Fruit fly (Drosophila melanogaster): Measurements from ENCODE around the gene CG5126.
A peak's percentile ranks its signal among the peaks of the same experiment; 100 is the strongest.

CG5126 gene

DNA sequence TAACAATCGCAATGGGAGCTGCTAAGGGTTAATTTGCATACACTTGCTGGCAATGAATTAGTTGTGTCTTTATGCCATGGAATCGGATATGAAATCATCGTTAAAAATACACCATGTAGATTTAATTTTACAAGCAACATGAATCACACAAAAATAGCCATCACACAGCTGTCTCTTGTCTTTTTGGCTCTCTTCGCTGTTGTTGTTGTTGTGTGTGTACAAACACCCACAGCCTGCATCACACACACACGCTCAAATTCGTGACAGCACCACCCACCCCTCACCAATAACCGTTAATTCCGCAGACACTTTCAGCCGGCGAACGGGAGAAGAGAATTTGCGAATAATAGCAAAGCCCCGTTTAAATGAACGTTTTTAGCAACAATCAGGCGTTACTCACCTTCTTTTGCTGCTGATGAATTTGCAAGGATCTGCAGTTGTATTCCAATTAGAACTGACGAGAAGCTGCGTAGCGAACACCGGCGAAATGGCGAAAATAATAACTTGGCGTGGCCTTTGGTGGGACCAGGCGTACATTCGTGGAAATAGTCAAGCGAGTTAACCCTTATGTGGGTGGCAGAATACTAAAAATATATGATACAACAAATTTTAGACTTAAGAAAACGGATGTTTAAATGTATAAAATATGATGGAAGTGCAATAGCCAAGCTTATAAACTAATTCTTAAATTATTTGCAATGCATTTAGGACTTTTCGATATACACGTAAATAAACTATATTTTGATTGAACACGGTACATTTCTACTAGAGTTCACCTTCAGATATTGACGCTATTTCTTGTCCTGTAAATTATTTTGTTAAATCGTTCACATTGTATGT lies 25.9 kb downstream of the CG5126 start, which contains the start of gene capt (continued):
- TF ChIP-seq Fer2 (tag; optimal IDR thresholded peaks at IDR 0.05), result no peak
- peak; percentile 44 for TF ChIP-seq gcm (GFP tag; optimal IDR thresholded peaks at IDR 0.05)
- no peak for TF ChIP-seq CG11085 (GFP tag; IDR thresholded peaks at IDR 0.05)
- no peak for TF ChIP-seq CG11560 (tag; IDR thresholded peaks at IDR 0.05)
- peak; percentile 61; the same call in 1 of the 3 replicates for TF ChIP-seq dysf (GFP tag; IDR thresholded peaks at IDR 0.05)
- peak; percentile 51 for TF ChIP-seq MESR4 (GFP tag; optimal IDR thresholded peaks at IDR 0.05)
- TF ChIP-seq bowl (GFP tag; IDR thresholded peaks at IDR 0.05), result no peak
- TF ChIP-seq CG1647 (GFP tag; optimal IDR thresholded peaks at IDR 0.05), result no peak
- TF ChIP-seq Taf1 (GFP tag; IDR thresholded peaks at IDR 0.05), result peak; percentile 53; the same call in 1 of the 2 replicates
- peak; percentile 26 for TF ChIP-seq CG11723 (GFP tag; optimal IDR thresholded peaks at IDR 0.05)
- no peak for TF ChIP-seq Usf (GFP tag; optimal IDR thresholded peaks at IDR 0.05)
- no peak for TF ChIP-seq MTF-1 (GFP tag; optimal IDR thresholded peaks at IDR 0.05; ENCODE audit: borderline replicate concordance)
- no peak for TF ChIP-seq usp (GFP tag; optimal IDR thresholded peaks at IDR 0.05)
- TF ChIP-seq CG13775 (GFP tag; optimal IDR thresholded peaks at IDR 0.05), result peak; percentile 45
- peak; percentile 39; the same call in 1 of the 2 replicates for TF ChIP-seq CG7372 (GFP tag; IDR thresholded peaks at IDR 0.05)
- peak; percentile 54 for TF ChIP-seq Sin3A (optimal IDR thresholded peaks at IDR 0.05)
- TF ChIP-seq CG10267 (tag; optimal IDR thresholded peaks at IDR 0.05), result peak; percentile 21
- TF ChIP-seq crol (GFP tag; IDR thresholded peaks at IDR 0.05), result peak; percentile 90
- TF ChIP-seq gro (GFP tag; optimal IDR thresholded peaks at IDR 0.05), result peak; percentile 3
- TF ChIP-seq CG1792 (GFP tag; optimal IDR thresholded peaks at IDR 0.05), result no peak
- TF ChIP-seq gcm2 (GFP tag; optimal IDR thresholded peaks at IDR 0.05), result no peak
- peak; percentile 68 for TF ChIP-seq CG6689 (GFP tag; IDR thresholded peaks at IDR 0.05)
- TF ChIP-seq mirr (GFP tag; optimal IDR thresholded peaks at IDR 0.05), result no peak
- TF ChIP-seq org-1 (GFP tag; optimal IDR thresholded peaks at IDR 0.05), result no peak
- TF ChIP-seq HLH54F (GFP tag; optimal IDR thresholded peaks at IDR 0.05), result peak; percentile 16
- TF ChIP-seq CG17361 (GFP tag; IDR thresholded peaks at IDR 0.05), result peak; percentile 58; the same call in 2 of the 3 replicates
- TF ChIP-seq her (GFP tag; optimal IDR thresholded peaks at IDR 0.05), result peak; percentile 2
- peak; percentile 45; the same call in 1 of the 2 replicates for TF ChIP-seq NFAT (GFP tag; IDR thresholded peaks at IDR 0.05)
- peak; percentile 84 for TF ChIP-seq Med (GFP tag)
- TF ChIP-seq aop (GFP tag; IDR thresholded peaks at IDR 0.05), result 0 out of 2 replicates have a peak, but pooled peaks have one; percentile 8
- peak; percentile 95 for TF ChIP-seq CG34422 (GFP tag; IDR thresholded peaks at IDR 0.05)
- peak; percentile 45 for TF ChIP-seq CG9817 (tag; optimal IDR thresholded peaks at IDR 0.05)
- TF ChIP-seq CG10321 (GFP tag; IDR thresholded peaks at IDR 0.05), result 0 out of 2 replicates have a peak, but pooled peaks have one; percentile 9
- TF ChIP-seq Aef1 (GFP tag; IDR thresholded peaks at IDR 0.05), result peak; percentile 42; the same call in 1 of the 3 replicates
- TF ChIP-seq CG15514 (GFP tag; optimal IDR thresholded peaks at IDR 0.05), result peak; percentile 50
- TF ChIP-seq Xbp1 (GFP tag; optimal IDR thresholded peaks at IDR 0.05), result peak; percentile 44
- no peak for TF ChIP-seq eyg (GFP tag; optimal IDR thresholded peaks at IDR 0.05)
- peak; percentile 81 for TF ChIP-seq CG9932 (GFP tag; IDR thresholded peaks at IDR 0.05)
- peak; percentile 2 for TF ChIP-seq unpg (GFP tag; optimal IDR thresholded peaks at IDR 0.05)
- TF ChIP-seq CG12155 (GFP tag; optimal IDR thresholded peaks at IDR 0.05), result peak; percentile 72
- TF ChIP-seq CG30403 (GFP tag; optimal IDR thresholded peaks at IDR 0.05), result peak; percentile 55
- TF ChIP-seq CG17385 (GFP tag; optimal IDR thresholded peaks at IDR 0.05), result peak; percentile 10
- peak; percentile 19; the same call in 1 of the 2 replicates for TF ChIP-seq CG13287 (GFP tag; IDR thresholded peaks at IDR 0.05; ENCODE audit: partially characterized antibody)
- no peak for TF ChIP-seq hbn (GFP tag; IDR thresholded peaks at IDR 0.05; ENCODE audit: partially characterized antibody)
- TF ChIP-seq pzg (GFP tag; optimal IDR thresholded peaks at IDR 0.05), result peak; percentile 39
- TF ChIP-seq croc (GFP tag; conservative IDR thresholded peaks at IDR 0.05), result no peak
- peak; percentile 91 for TF ChIP-seq cg (GFP tag; optimal IDR thresholded peaks at IDR 0.05)
- TF ChIP-seq CrebB (tag; optimal IDR thresholded peaks at IDR 0.05), result no peak
- peak; percentile 19 for TF ChIP-seq CG9609 (GFP tag; optimal IDR thresholded peaks at IDR 0.05)

All from whole organism, embryonic.